Fruit fly (Drosophila melanogaster): ENCODE data around the gene CG5888.

The CG5888 gene

DNA sequence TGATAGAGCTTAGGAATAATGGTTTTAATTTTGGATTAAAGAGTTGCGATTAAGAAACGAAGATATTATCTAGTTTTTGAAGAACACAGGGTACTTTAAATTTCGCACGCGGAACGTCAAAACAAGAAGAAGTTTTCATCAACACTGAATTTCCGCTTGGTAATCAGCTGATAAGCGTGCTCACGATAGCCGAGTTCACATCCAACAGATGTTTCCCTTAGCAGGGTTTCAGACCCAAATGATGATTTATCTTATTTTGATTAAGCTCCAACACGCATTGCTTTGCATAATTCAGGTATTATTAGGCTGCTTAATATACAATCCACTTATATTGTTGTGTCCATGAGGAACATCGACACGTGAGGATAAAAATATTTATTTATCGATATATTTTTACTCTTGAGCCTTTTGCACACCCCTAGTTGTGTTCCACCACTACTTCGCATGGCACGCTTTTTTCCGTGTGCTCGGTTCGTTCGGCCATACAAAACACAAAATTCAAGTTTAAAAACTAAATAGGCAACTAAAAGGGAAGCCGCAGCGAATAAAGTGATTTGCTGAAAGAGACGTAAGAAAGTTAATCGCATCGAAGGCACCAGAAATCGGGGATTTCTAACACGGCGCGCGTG, 43.0 kb upstream of the CG5888 start, which contains the start of gene Tpr2 (continued):
- TF ChIP-seq CG33213 (GFP tag; optimal IDR thresholded peaks at IDR 0.05) (peak; percentile 58), CG2712 (tag; optimal IDR thresholded peaks at IDR 0.05) (peak; percentile 74), sisA (GFP tag; IDR thresholded peaks at IDR 0.05) (no peak), CG3163 (GFP tag; optimal IDR thresholded peaks at IDR 0.05) (peak; percentile 30), ttk (GFP tag; IDR thresholded peaks at IDR 0.05) (no peak), CG3838 (GFP tag; optimal IDR thresholded peaks at IDR 0.05) (peak; percentile 24), ranshi (GFP tag; IDR thresholded peaks at IDR 0.05) (no peak), E2f1 (GFP tag; IDR thresholded peaks at IDR 0.05) (peak; percentile 22; the same call in 1 of the 2 replicates), CG4328 (GFP tag; optimal IDR thresholded peaks at IDR 0.05) (no peak), kah (GFP tag; optimal IDR thresholded peaks at IDR 0.05) (no peak), CG30431 (GFP tag; optimal IDR thresholded peaks at IDR 0.05) (no peak), CG14710 (tag; optimal IDR thresholded peaks at IDR 0.05) (peak; percentile 84), CG12071 (GFP tag; optimal IDR thresholded peaks at IDR 0.05) (no peak), Hey (tag; optimal IDR thresholded peaks at IDR 0.05) (peak; percentile 65), eyg (GFP tag; optimal IDR thresholded peaks at IDR 0.05) (peak; percentile 47), Xbp1 (GFP tag; optimal IDR thresholded peaks at IDR 0.05) (peak; percentile 56), kay (GFP tag; optimal IDR thresholded peaks at IDR 0.05) (no peak), CG1233 (GFP tag; optimal IDR thresholded peaks at IDR 0.05) (peak; percentile 8), hkb (optimal IDR thresholded peaks at IDR 0.05) (peak; percentile 74), hkb (GFP tag; IDR thresholded peaks at IDR 0.05) (no peak), CG8089 (GFP tag; optimal IDR thresholded peaks at IDR 0.05) (no peak), sens (GFP tag) (peak; percentile 89), CG6654 (GFP tag; optimal IDR thresholded peaks at IDR 0.05) (no peak), tin (GFP tag; optimal IDR thresholded peaks at IDR 0.05) (peak; percentile 42), pros (GFP tag; optimal IDR thresholded peaks at IDR 0.05) (no peak), CG17612 (GFP tag; IDR thresholded peaks at IDR 0.05) (no peak), gfzf (GFP tag; optimal IDR thresholded peaks at IDR 0.05) (peak; percentile 59), dati (GFP tag; IDR thresholded peaks at IDR 0.05) (no peak), HLHmδ (GFP tag; optimal IDR thresholded peaks at IDR 0.05) (no peak), Scr (GFP tag; IDR thresholded peaks at IDR 0.05; ENCODE audit: partially characterized antibody) (peak; percentile 95), Rx (GFP tag; IDR thresholded peaks at IDR 0.05) (no peak), sim (GFP tag; IDR thresholded peaks at IDR 0.05) (no peak), Spps (tag; optimal IDR thresholded peaks at IDR 0.05) (no peak), Hmx (GFP tag; optimal IDR thresholded peaks at IDR 0.05) (no peak), h (optimal IDR thresholded peaks at IDR 0.05) (no peak), CG6272 (GFP tag; IDR thresholded peaks at IDR 0.05) (no peak), CG3407 (GFP tag; optimal IDR thresholded peaks at IDR 0.05) (no peak), dm (GFP tag; optimal IDR thresholded peaks at IDR 0.05) (peak; percentile 95)

DNA sequence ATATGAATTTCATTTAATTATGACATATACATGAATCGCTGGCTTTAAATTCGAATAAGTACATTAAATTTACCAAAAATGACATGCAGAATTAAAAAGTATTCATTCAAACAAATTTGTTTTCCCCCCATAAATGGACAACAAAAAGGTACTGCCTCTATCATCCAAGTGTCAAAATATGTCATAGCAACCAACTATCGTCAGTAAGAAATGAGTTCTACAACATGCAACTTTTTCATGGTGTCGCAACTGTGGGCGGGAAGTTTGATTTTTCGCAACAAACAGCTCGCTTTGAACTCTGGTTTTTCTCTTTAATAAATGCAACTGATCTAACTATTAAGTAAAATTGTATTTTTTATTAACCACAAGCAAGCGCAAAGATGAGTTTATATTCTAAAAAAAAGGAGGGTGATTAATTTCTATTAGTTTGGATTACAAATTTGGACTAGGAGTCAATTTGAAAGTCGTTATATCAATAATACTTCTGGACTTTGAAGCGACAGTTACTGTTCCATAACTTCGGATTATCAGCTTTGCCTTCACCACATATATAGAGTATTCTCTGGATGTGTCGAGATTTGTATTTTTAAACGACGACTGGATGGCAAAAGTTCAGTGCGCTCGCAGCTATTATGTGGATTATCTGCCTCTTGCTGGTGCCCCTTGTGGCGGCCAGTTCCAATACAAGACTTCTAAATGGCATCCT, 39.5 kb upstream of the CG5888 start, which contains the start of gene Nepl8:
Nepl8 (plus strand) TSS at position 578 of the 706 bp plus-strand sequence.
- peak; percentile 90 for TF ChIP-seq CG2199 (GFP tag; IDR thresholded peaks at IDR 0.05)
- no peak for TF ChIP-seq salm (tag; optimal IDR thresholded peaks at IDR 0.05)
- peak; percentile 37 for TF ChIP-seq NfI (GFP tag; optimal IDR thresholded peaks at IDR 0.05)
- peak; percentile 27 for TF ChIP-seq Mad (GFP tag; optimal IDR thresholded peaks at IDR 0.05)
- TF ChIP-seq tin (GFP tag; optimal IDR thresholded peaks at IDR 0.05), result no peak
- TF ChIP-seq Dip3 (GFP tag; optimal IDR thresholded peaks at IDR 0.05), result peak; percentile 32
- peak; percentile 60 for TF ChIP-seq Nf-YA (GFP tag; IDR thresholded peaks at IDR 0.05)
- peak; percentile 45 for TF ChIP-seq CG15601 (tag; optimal IDR thresholded peaks at IDR 0.05)
- no peak for TF ChIP-seq tll (GFP tag; optimal IDR thresholded peaks at IDR 0.05)
- TF ChIP-seq slou (GFP tag; optimal IDR thresholded peaks at IDR 0.05), result peak; percentile 26
- TF ChIP-seq ci (GFP tag; IDR thresholded peaks at IDR 0.05), result 0 out of 3 replicates have a peak, but pooled peaks have one; percentile 14
- no peak for TF ChIP-seq CG10366 (GFP tag; IDR thresholded peaks at IDR 0.05)
- TF ChIP-seq sr (GFP tag; IDR thresholded peaks at IDR 0.05), result no peak
- TF ChIP-seq CG3847 (GFP tag; IDR thresholded peaks at IDR 0.05), result peak; percentile 41
- TF ChIP-seq CG11456 (GFP tag; IDR thresholded peaks at IDR 0.05), result no peak
- TF ChIP-seq CG7745 (tag; optimal IDR thresholded peaks at IDR 0.05), result no peak
